Worm (Caenorhabditis elegans) whole organism, L2 larva: ENCODE measurements around the gene F48B9.8.
A peak's percentile ranks its signal among the peaks of the same experiment; 100 is the strongest.

Experiments used
- C34F6.9 ChIP-seq: fragments of 150-350 bp; optimal IDR thresholded peaks from 2 replicates; lab custom pipeline; 2014; ENCODE audit warnings: missing biosample characterization, missing genetic modification characterization
- F13H6.1 ChIP-seq: sonication (generic microtip); optimal IDR thresholded peaks from 2 replicates; lab custom pipeline; 2016; ENCODE audit warnings: missing genetic modification characterization, missing compliant biosample characterization
- R02D3.7 ChIP-seq: fragments of 150-350 bp; optimal IDR thresholded peaks from 2 replicates; lab custom pipeline; 2014; ENCODE audit warnings: missing biosample characterization, missing genetic modification characterization
- ZK546.5 ChIP-seq: sonication (generic microtip); optimal IDR thresholded peaks from 2 replicates; lab custom pipeline; 2017; ENCODE audit warnings: missing biosample characterization, missing genetic modification characterization
- alr-1 ChIP-seq: fragments of 150-350 bp; optimal IDR thresholded peaks from 2 replicates; lab custom pipeline; 2014; ENCODE audit warnings: missing biosample characterization, missing genetic modification characterization
- aly-2 ChIP-seq: fragments of 150-350 bp; optimal IDR thresholded peaks from 2 replicates; lab custom pipeline; 2014; ENCODE audit warnings: missing biosample characterization, missing genetic modification characterization
- ama-1 ChIP-seq: fragments of 150-350 bp; optimal IDR thresholded peaks from 2 replicates; lab custom pipeline; 2018; ENCODE audit warnings: inconsistent platforms
- blmp-1 ChIP-seq: sonication (generic microtip); optimal IDR thresholded peaks from 2 replicates; lab custom pipeline; 2017; ENCODE audit warnings: missing genetic modification characterization, mild to moderate bottlenecking, missing compliant biosample characterization, antibody characterized with exemption, moderate library complexity; ENCODE audit not compliant: insufficient read depth
- ceh-16 ChIP-seq: fragments of 150-350 bp; optimal IDR thresholded peaks from 2 replicates; lab custom pipeline; 2014; ENCODE audit warnings: missing biosample characterization, missing genetic modification characterization
- dmd-4 ChIP-seq: sonication (generic microtip); optimal IDR thresholded peaks from 2 replicates; lab custom pipeline; 2017; ENCODE audit warnings: missing biosample characterization, missing genetic modification characterization
- egl-27 ChIP-seq: sonication (generic microtip); optimal IDR thresholded peaks from 3 replicates; lab custom pipeline; 2017; ENCODE audit warnings: missing biosample characterization, missing genetic modification reagents, missing genetic modification characterization
- elt-3 ChIP-seq: sonication (generic microtip); optimal IDR thresholded peaks from 2 replicates; lab custom pipeline; 2017; ENCODE audit warnings: missing biosample characterization, missing genetic modification characterization
- fos-1 ChIP-seq: fragments of 150-350 bp; optimal IDR thresholded peaks from 2 replicates; lab custom pipeline; 2014; ENCODE audit warnings: missing biosample characterization, missing genetic modification characterization
- lin-11 ChIP-seq: fragments of 150-350 bp; sonication (generic microtip); optimal IDR thresholded peaks from 2 replicates; lab custom pipeline; 2014; ENCODE audit warnings: missing biosample characterization, missing genetic modification characterization, inconsistent platforms, mixed read lengths
- lsy-2 ChIP-seq, 2 experiments: fragments of 150-350 bp in 1 of 2; sonication (generic microtip) in 1 of 2; optimal IDR thresholded peaks; 2 replicates each; lab custom pipeline; 2014 to 2017; ENCODE audit warnings: missing biosample characterization in 2 of 2, missing genetic modification characterization in 2 of 2
- mab-5 ChIP-seq: fragments of 150-350 bp; optimal IDR thresholded peaks from 2 replicates; lab custom pipeline; 2014; ENCODE audit warnings: missing biosample characterization, missing genetic modification characterization
- mbf-1 ChIP-seq: sonication (generic microtip); optimal IDR thresholded peaks from 2 replicates; lab custom pipeline; 2017; ENCODE audit warnings: missing biosample characterization, missing genetic modification characterization
- mdl-1 ChIP-seq, 2 experiments: fragments of 150-350 bp in 1 of 2; sonication (generic microtip) in 1 of 2; optimal IDR thresholded peaks; 2 replicates each; lab custom pipeline; 2017; ENCODE audit warnings: missing biosample characterization in 2 of 2, missing genetic modification characterization in 2 of 2
- nhr-129 ChIP-seq: fragments of 150-350 bp; optimal IDR thresholded peaks from 2 replicates; lab custom pipeline; 2014; ENCODE audit warnings: missing biosample characterization, missing genetic modification characterization
- nhr-23 ChIP-seq: fragments of 150-350 bp; optimal IDR thresholded peaks from 2 replicates; lab custom pipeline; 2014; ENCODE audit warnings: missing biosample characterization, missing genetic modification reagents, missing genetic modification characterization
- nhr-25 ChIP-seq: fragments of 150-350 bp; sonication (generic microtip); optimal IDR thresholded peaks from 3 replicates; lab custom pipeline; 2014; ENCODE audit warnings: missing biosample characterization, missing genetic modification characterization
- nhr-6 ChIP-seq: fragments of 150-350 bp; optimal IDR thresholded peaks from 2 replicates; lab custom pipeline; 2014; ENCODE audit warnings: missing biosample characterization, missing genetic modification characterization
- nhr-77 ChIP-seq: fragments of 150-350 bp; optimal IDR thresholded peaks from 2 replicates; lab custom pipeline; 2014; ENCODE audit warnings: missing biosample characterization, missing genetic modification characterization
- peb-1 ChIP-seq: fragments of 150-350 bp; optimal IDR thresholded peaks from 2 replicates; lab custom pipeline; 2014; ENCODE audit warnings: missing biosample characterization, missing genetic modification characterization
- sem-4 ChIP-seq: fragments of 150-350 bp; optimal IDR thresholded peaks from 2 replicates; lab custom pipeline; 2014; ENCODE audit warnings: missing biosample characterization, missing genetic modification reagents, missing genetic modification characterization
- skn-1 ChIP-seq: sonication (generic microtip); optimal IDR thresholded peaks from 2 replicates; lab custom pipeline; 2017; ENCODE audit warnings: missing biosample characterization, missing genetic modification characterization
- sma-9 ChIP-seq, 2 experiments: fragments of 150-350 bp in 1 of 2; sonication (generic microtip) in 1 of 2; optimal IDR thresholded peaks; 2 replicates each; lab custom pipeline; 2014 to 2016; ENCODE audit warnings: missing genetic modification characterization in 2 of 2, mild to moderate bottlenecking in 1 of 2, missing biosample characterization in 1 of 2, missing compliant biosample characterization in 1 of 2, missing genetic modification reagents in 1 of 2, moderate library complexity in 1 of 2
- snpc-4 ChIP-seq: fragments of 150-350 bp; optimal IDR thresholded peaks from 2 replicates; lab custom pipeline; 2014; ENCODE audit warnings: missing biosample characterization, missing genetic modification characterization
- unc-39 ChIP-seq: fragments of 150-350 bp; optimal IDR thresholded peaks from 2 replicates; lab custom pipeline; 2014; ENCODE audit warnings: missing biosample characterization, missing genetic modification characterization
- unc-55 ChIP-seq: fragments of 150-350 bp; sonication (generic microtip); optimal IDR thresholded peaks from 3 replicates; lab custom pipeline; 2014; ENCODE audit warnings: missing biosample characterization, missing genetic modification reagents, missing genetic modification characterization
- unc-62 ChIP-seq: fragments of 150-350 bp; optimal IDR thresholded peaks from 2 replicates; lab custom pipeline; 2014; ENCODE audit warnings: missing biosample characterization, missing genetic modification reagents, missing genetic modification characterization
- ztf-4 ChIP-seq: fragments of 150-350 bp; optimal IDR thresholded peaks from 2 replicates; lab custom pipeline; 2014; ENCODE audit warnings: missing biosample characterization, missing genetic modification characterization

Gene F48B9.8

ce11 chrX:2214454-2214853, 38.2 kb upstream of the F48B9.8 start:
- TF ChIP-seq nhr-129 (tag; lab: Kevin White, UChicago) (no peak), peb-1 (peak; percentile 92), snpc-4 (tag; lab: Kevin White, UChicago) (no peak), mbf-1 (tag; lab: Kevin White, UChicago) (no peak), blmp-1 (tag; lab: Kevin White, UChicago) (peak; percentile 8)

- no peak for TF ChIP-seq nhr-25
- no peak for TF ChIP-seq sem-4 (tag; lab: Kevin White, UChicago)
- no peak for TF ChIP-seq ztf-4
- no peak for TF ChIP-seq aly-2 (tag; lab: Kevin White, UChicago)
- TF ChIP-seq, all 48 proteins: peak for 0
Measured at ce11 chrX:2213400-2214362, 37.5 kb upstream of the F48B9.8 start.

ce11 chrX:2212712-2213111, 36.5 kb upstream of the F48B9.8 start:
- no peak for TF ChIP-seq nhr-77 (tag; lab: Kevin White, UChicago)
- peak; percentile 55 for TF ChIP-seq blmp-1 (tag; lab: Kevin White, UChicago)

- no peak for TF ChIP-seq unc-39 (tag; lab: Kevin White, UChicago)
- peak; percentile 99 for TF ChIP-seq peb-1
Measured at ce11 chrX:2212141-2212540, 35.9 kb upstream of the F48B9.8 start.

- TF ChIP-seq lin-11 (tag; lab: Kevin White, UChicago) (no peak), sma-9 (GFP tag; optimal IDR thresholded peaks at IDR 0.05; lab: Kevin White, UChicago) (no peak), sma-9 (tag; optimal IDR thresholded peaks at IDR 0.05; lab: Kevin White, UChicago) (no peak), unc-55 (no peak), elt-3 (tag; lab: Kevin White, UChicago) (no peak), unc-39 (tag; lab: Kevin White, UChicago) (no peak), ama-1 (no peak), nhr-77 (tag; lab: Kevin White, UChicago) (no peak), peb-1 (no peak), nhr-23 (no peak), fos-1 (tag; lab: Kevin White, UChicago) (no peak), skn-1 (tag; lab: Kevin White, UChicago) (no peak), alr-1 (tag; lab: Kevin White, UChicago) (no peak), ztf-4 (no peak)
Measured at ce11 chrX:2210751-2211150, 34.5 kb upstream of the F48B9.8 start, which contains the start of gene peb-1. TSS of gene peb-1 (plus strand) at chrX:2211051.

ce11 chrX:2210164-2210563, 34.0 kb upstream of the F48B9.8 start:
- no peak for TF ChIP-seq C34F6.9 (tag; lab: Kevin White, UChicago)
- peak; percentile 100 for TF ChIP-seq peb-1

- TF ChIP-seq egl-27 (tag; lab: Kevin White, UChicago) (peak; percentile 39), fos-1 (tag; lab: Kevin White, UChicago) (no peak), skn-1 (tag; lab: Kevin White, UChicago) (no peak), snpc-4 (tag; lab: Kevin White, UChicago) (no peak), mdl-1 (tag; optimal IDR thresholded peaks at IDR 0.05; lab: Kevin White, UChicago) (no peak), ZK546.5 (no peak), nhr-25 (no peak), lsy-2 (tag; optimal IDR thresholded peaks at IDR 0.05; lab: Kevin White, UChicago) (no peak), unc-62 (no peak), mab-5 (no peak), F13H6.1 (tag; lab: Kevin White, UChicago) (no peak), R02D3.7 (no peak), nhr-77 (tag; lab: Kevin White, UChicago) (no peak), blmp-1 (tag; lab: Kevin White, UChicago) (peak; percentile 43), dmd-4 (tag; lab: Kevin White, UChicago) (no peak), sma-9 (GFP tag; optimal IDR thresholded peaks at IDR 0.05; lab: Kevin White, UChicago) (peak; percentile 7), sma-9 (tag; optimal IDR thresholded peaks at IDR 0.05; lab: Kevin White, UChicago) (no peak), sem-4 (tag; lab: Kevin White, UChicago) (no peak), ama-1 (no peak), unc-39 (tag; lab: Kevin White, UChicago) (no peak), nhr-6 (tag; lab: Kevin White, UChicago) (no peak), ceh-16 (tag; lab: Kevin White, UChicago) (peak; percentile 5), aly-2 (tag; lab: Kevin White, UChicago) (no peak)
Measured at ce11 chrX:2208391-2208790, 32.2 kb upstream of the F48B9.8 start.
